Worm (Caenorhabditis elegans) whole organism, L2 larva: ENCODE data around the gene Y94H6A.3.
"Not testable (repeated sequence)": the region's sequence is repeated elsewhere in the genome, so short reads cannot be mapped to it uniquely, and the experiment has no call there.

ENCODE experiments used
- mdl-1 ChIP-seq, 2 experiments: fragments of 150-350 bp in 1 of 2; sonication (generic microtip) in 1 of 2; optimal IDR thresholded peaks; 2 replicates each; lab custom pipeline; 2017; ENCODE audit warnings: missing biosample characterization in 2 of 2, missing genetic modification characterization in 2 of 2
- nhr-11 ChIP-seq: fragments of 150-350 bp; optimal IDR thresholded peaks from 2 replicates; lab custom pipeline; 2014; ENCODE audit warnings: missing biosample characterization, missing genetic modification characterization
- nhr-237 ChIP-seq: fragments of 150-350 bp; optimal IDR thresholded peaks from 2 replicates; lab custom pipeline; 2014; ENCODE audit warnings: missing biosample characterization, missing genetic modification characterization
- nhr-77 ChIP-seq: fragments of 150-350 bp; optimal IDR thresholded peaks from 2 replicates; lab custom pipeline; 2014; ENCODE audit warnings: missing biosample characterization, missing genetic modification characterization
- snpc-4 ChIP-seq: fragments of 150-350 bp; optimal IDR thresholded peaks from 2 replicates; lab custom pipeline; 2014; ENCODE audit warnings: missing biosample characterization, missing genetic modification characterization
- unc-62 ChIP-seq: fragments of 150-350 bp; optimal IDR thresholded peaks from 2 replicates; lab custom pipeline; 2014; ENCODE audit warnings: missing biosample characterization, missing genetic modification reagents, missing genetic modification characterization

- TF ChIP-seq nhr-11 (tag; lab: Kevin White, UChicago); snpc-4 (tag; lab: Kevin White, UChicago); nhr-237 (tag; lab: Kevin White, UChicago); mdl-1 (tag; optimal IDR thresholded peaks at IDR 0.05; lab: Kevin White, UChicago); unc-62; nhr-77 (tag; lab: Kevin White, UChicago): not testable (repeated sequence)
These were observed 1.4 kb upstream of the Y94H6A.3 start, which contains the start of gene gpx-4 for ce11 chrIV:2674915-2675314.
